Worm (Caenorhabditis elegans) whole organism, early embryonic: ENCODE measurements around the gene col-145.

Source experiments
- ama-1 ChIP-seq: fragments of 150-350 bp; optimal IDR thresholded peaks from 2 replicates; lab custom pipeline; 2014
- ceh-36 ChIP-seq: sonication (generic microtip); optimal IDR thresholded peaks from 2 replicates; lab custom pipeline; 2016; ENCODE audit warnings: missing genetic modification characterization, inconsistent platforms, missing compliant biosample characterization
- ets-7 ChIP-seq: sonication (generic microtip); optimal IDR thresholded peaks from 2 replicates; lab custom pipeline; 2016; ENCODE audit warnings: missing genotype, missing genetic modification characterization, missing compliant biosample characterization
- tra-4 ChIP-seq: sonication (generic microtip); optimal IDR thresholded peaks from 2 replicates; lab custom pipeline; 2017; ENCODE audit warnings: missing genetic modification characterization, missing compliant biosample characterization

DNA sequence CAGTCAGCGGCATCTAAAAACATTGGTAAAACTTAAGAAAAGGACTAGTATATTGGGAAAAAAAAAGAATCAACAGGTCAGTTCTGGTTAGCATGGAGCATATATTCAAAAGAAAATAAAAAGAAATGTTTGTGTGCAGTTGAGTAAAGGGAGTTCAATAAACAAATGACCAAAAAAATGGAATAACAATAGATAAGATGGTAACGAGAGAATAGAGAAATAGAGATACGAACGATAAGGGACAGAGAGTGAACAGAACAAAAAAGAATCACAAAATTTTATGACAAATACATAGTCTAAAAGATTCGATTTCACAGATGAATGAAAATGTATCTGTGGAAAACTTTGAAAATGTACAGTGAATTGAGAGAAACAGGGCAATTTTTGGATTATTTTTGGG is 10.2 kb upstream of the col-145 start, which contains the start of gene gad-3:
- TF ChIP-seq ets-7 (tag; lab: Kevin White, UChicago) = no peak
- no peak for TF ChIP-seq ceh-36
- no peak for TF ChIP-seq ama-1 (lab: Kevin White, UChicago)
- TF ChIP-seq tra-4 (tag; lab: Kevin White, UChicago) = no peak
